Worm (Caenorhabditis elegans) whole organism, L1 larva: ENCODE data around the gene kin-34.
"Not testable (repeated sequence)": the region's sequence is repeated elsewhere in the genome, so short reads cannot be mapped to it uniquely, and the experiment has no call there.

ENCODE experiments used
- F16B12.6 ChIP-seq: fragments of 150-350 bp; optimal IDR thresholded peaks from 2 replicates; lab custom pipeline; 2014; ENCODE audit warnings: missing biosample characterization, missing genetic modification characterization
- Y116A8C.19 ChIP-seq: sonication (generic microtip); optimal IDR thresholded peaks from 2 replicates; lab custom pipeline; 2016; ENCODE audit warnings: missing compliant biosample characterization, missing genetic modification characterization, borderline replicate concordance
- aha-1 ChIP-seq: fragments of 150-350 bp; optimal IDR thresholded peaks from 2 replicates; lab custom pipeline; 2014; ENCODE audit warnings: missing biosample characterization, missing genetic modification characterization
- alr-1 ChIP-seq: fragments of 200-800 bp; sonication (Bioruptor generic); optimal IDR thresholded peaks from 2 replicates; lab custom pipeline; 2018; ENCODE audit warnings: borderline replicate concordance, mild to moderate bottlenecking, missing genetic modification characterization, missing compliant biosample characterization
- aly-2 ChIP-seq: fragments of 150-350 bp; optimal IDR thresholded peaks from 2 replicates; lab custom pipeline; 2014; ENCODE audit warnings: missing biosample characterization, missing genetic modification characterization
- blmp-1 ChIP-seq: fragments of 150-350 bp; optimal IDR thresholded peaks from 2 replicates; lab custom pipeline; 2014; ENCODE audit warnings: missing biosample characterization, missing genetic modification characterization
- ceh-63 ChIP-seq: fragments of 200-800 bp; sonication (Bioruptor generic); optimal IDR thresholded peaks from 2 replicates; lab custom pipeline; 2018; ENCODE audit warnings: mild to moderate bottlenecking, missing genetic modification characterization, missing compliant biosample characterization
- dsc-1 ChIP-seq: sonication (generic microtip); optimal IDR thresholded peaks from 2 replicates; lab custom pipeline; 2016; ENCODE audit warnings: mild to moderate bottlenecking, missing genetic modification characterization, missing compliant biosample characterization
- efl-1 ChIP-seq, 4 experiments: fragments of 150-350 bp; optimal IDR thresholded peaks in 3 of 4; peaks in 1 of 4; 1 replicate in 1 of 4; 2 replicates in 3 of 4; lab custom pipeline; 2014; ENCODE audit warnings: missing biosample characterization in 2 of 4, missing genetic modification characterization in 2 of 4, missing genetic modification reagents in 2 of 4
- egl-13 ChIP-seq: sonication (generic microtip); optimal IDR thresholded peaks from 2 replicates; lab custom pipeline; 2016; ENCODE audit warnings: missing genotype, missing genetic modification reagents, missing genetic modification characterization, missing compliant biosample characterization
- egl-27 ChIP-seq, 2 experiments: fragments of 150-350 bp in 1 of 2; sonication (generic microtip); optimal IDR thresholded peaks; 3 replicates each; lab custom pipeline; 2017 to 2018; ENCODE audit warnings: missing biosample characterization in 2 of 2, missing genetic modification characterization in 2 of 2, missing genetic modification reagents in 2 of 2
- elt-2 ChIP-seq: sonication (generic microtip); optimal IDR thresholded peaks from 2 replicates; lab custom pipeline; 2016; ENCODE audit warnings: missing genetic modification characterization, mild to moderate bottlenecking, inconsistent platforms, missing compliant biosample characterization, missing genetic modification reagents
- fkh-10 ChIP-seq: sonication (generic microtip); optimal IDR thresholded peaks from 2 replicates; lab custom pipeline; 2017; ENCODE audit warnings: missing biosample characterization, missing genetic modification reagents, missing genetic modification characterization
- hlh-17 ChIP-seq: fragments of 200-800 bp; sonication (Bioruptor generic); optimal IDR thresholded peaks from 2 replicates; lab custom pipeline; 2018; ENCODE audit warnings: missing genetic modification characterization, mild to moderate bottlenecking, missing compliant biosample characterization, moderate library complexity, borderline replicate concordance
- hlh-4 ChIP-seq: sonication (generic microtip); optimal IDR thresholded peaks from 2 replicates; lab custom pipeline; 2016; ENCODE audit warnings: mild to moderate bottlenecking, missing genetic modification characterization, missing compliant biosample characterization
- hpl-2 ChIP-seq: fragments of 150-350 bp; optimal IDR thresholded peaks from 2 replicates; lab custom pipeline; 2014; ENCODE audit warnings: missing biosample characterization, missing genetic modification reagents, missing genetic modification characterization
- isw-1 ChIP-seq: fragments of 200-800 bp; sonication (Bioruptor generic); IDR thresholded peaks from 2 replicates; pipeline ENCODE4 v1.3.6; 2022; ENCODE audit warnings: missing genetic modification characterization, missing compliant biosample characterization
- lin-35 ChIP-seq, 2 experiments: fragments of 150-350 bp; optimal IDR thresholded peaks; 2 replicates each; lab custom pipeline; 2014; ENCODE audit warnings: missing biosample characterization in 2 of 2, missing genetic modification characterization in 2 of 2, missing genetic modification reagents in 2 of 2
- lin-39 ChIP-seq: fragments of 150-350 bp; optimal IDR thresholded peaks from 2 replicates; lab custom pipeline; 2014; ENCODE audit warnings: missing biosample characterization, missing genetic modification reagents, missing genetic modification characterization
- lir-3 ChIP-seq: sonication (generic microtip); optimal IDR thresholded peaks from 2 replicates; lab custom pipeline; 2016; ENCODE audit warnings: mild to moderate bottlenecking, missing genetic modification characterization, moderate library complexity, missing compliant biosample characterization; ENCODE audit not compliant: poor library complexity
- mab-9 ChIP-seq: fragments of 200-800 bp; sonication (Bioruptor generic); IDR thresholded peaks from 2 replicates; pipeline ENCODE4 v1.3.6; 2022; ENCODE audit warnings: missing genetic modification reagents, missing genetic modification characterization, missing compliant biosample characterization
- mdl-1 ChIP-seq, 2 experiments: fragments of 150-350 bp; optimal IDR thresholded peaks; 2 replicates each; lab custom pipeline; 2014 to 2017; ENCODE audit warnings: missing biosample characterization in 2 of 2, missing genetic modification characterization in 2 of 2, inconsistent platforms in 1 of 2
- nhr-12 ChIP-seq: sonication (generic microtip); optimal IDR thresholded peaks from 2 replicates; lab custom pipeline; 2017; ENCODE audit warnings: missing biosample characterization, missing genetic modification characterization
- nhr-19 ChIP-seq: fragments of 200-800 bp; sonication (Bioruptor generic); conservative IDR thresholded peaks from 2 replicates; pipeline ENCODE4 v1.3.6; 2022; ENCODE audit warnings: missing genetic modification characterization, missing compliant biosample characterization
- nhr-47 ChIP-seq: sonication (generic microtip); optimal IDR thresholded peaks from 2 replicates; lab custom pipeline; 2016; ENCODE audit warnings: mild to moderate bottlenecking, missing genetic modification characterization, moderate library complexity, missing compliant biosample characterization
- nhr-76 ChIP-seq: sonication (generic microtip); optimal IDR thresholded peaks from 2 replicates; lab custom pipeline; 2017; ENCODE audit warnings: missing biosample characterization, missing genetic modification characterization
- nhr-77 ChIP-seq: fragments of 150-350 bp; optimal IDR thresholded peaks from 2 replicates; lab custom pipeline; 2014; ENCODE audit warnings: missing biosample characterization, missing genetic modification characterization
- nhr-84 ChIP-seq: sonication (generic microtip); optimal IDR thresholded peaks from 2 replicates; lab custom pipeline; 2017; ENCODE audit warnings: missing biosample characterization, missing genetic modification characterization
- nhr-85 ChIP-seq: sonication (generic microtip); peaks from one replicate; lab custom pipeline; 2016; ENCODE audit warnings: missing genetic modification characterization, inconsistent platforms, missing compliant biosample characterization
- pax-3 ChIP-seq: fragments of 200-800 bp; sonication (Bioruptor generic); optimal IDR thresholded peaks from 2 replicates; lab custom pipeline; 2018; ENCODE audit warnings: mild to moderate bottlenecking, missing genetic modification characterization, moderate library complexity, missing compliant biosample characterization
- rnt-1 ChIP-seq: sonication (generic microtip); optimal IDR thresholded peaks from 2 replicates; lab custom pipeline; 2016; ENCODE audit warnings: mild to moderate bottlenecking, missing genetic modification characterization, moderate library complexity, missing compliant biosample characterization
- skn-1 ChIP-seq: fragments of 150-350 bp; optimal IDR thresholded peaks from 2 replicates; lab custom pipeline; 2014; ENCODE audit warnings: missing biosample characterization, missing genetic modification characterization
- sox-4 ChIP-seq: sonication (generic microtip); optimal IDR thresholded peaks from 2 replicates; lab custom pipeline; 2016; ENCODE audit warnings: missing genetic modification characterization, missing compliant biosample characterization
- tlp-1 ChIP-seq: fragments of 150-350 bp; optimal IDR thresholded peaks from 2 replicates; lab custom pipeline; 2014; ENCODE audit warnings: missing biosample characterization, missing genetic modification characterization
- unc-30 ChIP-seq: sonication (generic microtip); optimal IDR thresholded peaks from 2 replicates; lab custom pipeline; 2017; ENCODE audit warnings: missing biosample characterization, missing genetic modification characterization
- vab-15 ChIP-seq: sonication (generic microtip); optimal IDR thresholded peaks from 2 replicates; lab custom pipeline; 2017; ENCODE audit warnings: missing genotype, mild to moderate bottlenecking, missing genetic modification characterization, missing compliant biosample characterization
- xbp-1 ChIP-seq: sonication (generic microtip); optimal IDR thresholded peaks from 2 replicates; lab custom pipeline; 2016; ENCODE audit warnings: missing genetic modification characterization, missing compliant biosample characterization

kin-34 gene

ce11 chrV:237012-237411 is 9.0 kb downstream of the kin-34 start:
- TF ChIP-seq isw-1 = no peak
- TF ChIP-seq mab-9 (GFP tag; lab: Robert Waterston, UW) = no peak
- TF ChIP-seq blmp-1 = no peak
- no peak for TF ChIP-seq Y116A8C.19 (tag; lab: Kevin White, UChicago)
- TF ChIP-seq egl-27 (tag; optimal IDR thresholded peaks at IDR 0.05; lab: Kevin White, UChicago) = no peak

- TF ChIP-seq ceh-63 (GFP tag; lab: Kevin White, UChicago) (no peak), nhr-19 (GFP tag; lab: Robert Waterston, UW) (no peak)
Measured at ce11 chrV:234572-234971, 11.4 kb downstream of the kin-34 start, which contains the start of gene kin-33. TSS of gene kin-33 (minus strand) at chrV:234672.

ce11 chrV:219632-220031 is 26.4 kb downstream of the kin-34 start, which contains the start of gene srh-80:
TSS of gene srh-80 (plus strand) at chrV:219932.
- TF ChIP-seq tlp-1 (tag; lab: Kevin White, UChicago) = no peak
- no peak for TF ChIP-seq lin-35 (GFP tag; optimal IDR thresholded peaks at IDR 0.05; lab: Kevin White, UChicago)
- TF ChIP-seq nhr-84 (tag; lab: Kevin White, UChicago) = no peak
- no peak for TF ChIP-seq nhr-77
- no peak for TF ChIP-seq unc-30
- no peak for TF ChIP-seq aha-1 (tag; lab: Kevin White, UChicago)
- TF ChIP-seq F16B12.6 (tag; lab: Kevin White, UChicago) = no peak
- no peak for TF ChIP-seq hlh-17
- no peak for TF ChIP-seq fkh-10 (GFP tag; lab: Kevin White, UChicago)
- no peak for TF ChIP-seq Y116A8C.19 (tag; lab: Kevin White, UChicago)
- no peak for TF ChIP-seq nhr-19 (GFP tag; lab: Robert Waterston, UW)
- TF ChIP-seq hpl-2 (GFP tag; lab: Kevin White, UChicago) = no peak
- no peak for TF ChIP-seq alr-1 (tag; lab: Kevin White, UChicago)
- TF ChIP-seq, all 84 proteins: peak for 0

ce11 chrV:216847-217246 is 29.1 kb downstream of the kin-34 start, which contains the start of gene srh-78:
TSS of gene srh-78 (plus strand) at chrV:217147.
- no peak for TF ChIP-seq efl-1 (optimal IDR thresholded peaks at IDR 0.05; lab: Kevin White, UChicago)
- TF ChIP-seq efl-1 (GFP tag; optimal IDR thresholded peaks at IDR 0.05 in 1 of 2; lab: Kevin White, UChicago) = peak in 1 of 2 experiments; percentile 26
- no peak for TF ChIP-seq xbp-1 (tag; lab: Kevin White, UChicago)
- no peak for TF ChIP-seq tlp-1 (tag; lab: Kevin White, UChicago)

- TF ChIP-seq hlh-4 (tag; lab: Kevin White, UChicago) = peak; percentile 92
- TF ChIP-seq lin-39 (tag; lab: Kevin White, UChicago) = no peak
Measured at ce11 chrV:215697-216096, 30.3 kb downstream of the kin-34 start.

ce11 chrV:212687-213086 is 33.3 kb downstream of the kin-34 start, which contains the start of gene DC2.5:
TSS of gene DC2.5 (minus strand) at chrV:212787.
- TF ChIP-seq pax-3, nhr-12, nhr-47 (tag; lab: Kevin White, UChicago): not testable (repeated sequence)

ce11 chrV:211388-212168 is 34.4 kb downstream of the kin-34 start:
- TF ChIP-seq dsc-1 (tag; lab: Kevin White, UChicago) (peak; percentile 92), egl-13 (tag; lab: Kevin White, UChicago) (no peak), egl-27 (tag; optimal IDR thresholded peaks at IDR 0.05; lab: Kevin White, UChicago) (no peak), mdl-1 (tag; optimal IDR thresholded peaks at IDR 0.05; lab: Kevin White, UChicago) (no peak), hlh-17 (no peak), lin-35 (GFP tag; optimal IDR thresholded peaks at IDR 0.05; lab: Kevin White, UChicago) (no peak), nhr-85 (tag; lab: Kevin White, UChicago) (no peak), nhr-84 (tag; lab: Kevin White, UChicago) (no peak), vab-15 (no peak), skn-1 (tag; lab: Kevin White, UChicago) (peak; percentile 23), ceh-63 (GFP tag; lab: Kevin White, UChicago) (no peak), hlh-4 (tag; lab: Kevin White, UChicago) (no peak), rnt-1 (tag; lab: Kevin White, UChicago) (no peak), sox-4 (tag; lab: Kevin White, UChicago) (no peak), isw-1 (no peak), unc-30 (no peak), aly-2 (no peak), lir-3 (tag; lab: Kevin White, UChicago) (no peak), elt-2 (peak; percentile 20), nhr-76 (tag; lab: Kevin White, UChicago) (no peak)
